Fruit fly (Drosophila melanogaster) whole organism, embryonic: ENCODE results near the gene CG11052.
A peak's percentile ranks its signal among the peaks of the same experiment; 100 is the strongest.

ENCODE experiments used
- Atf3 ChIP-seq: fragments of 200-800 bp; sonication (Bioruptor generic); optimal IDR thresholded peaks from 3 replicates; lab custom pipeline; 2016; ENCODE audit warnings: missing biosample characterization, missing genetic modification characterization
- BtbVII ChIP-seq: fragments of 200-800 bp; sonication (Bioruptor generic); optimal IDR thresholded peaks from 3 replicates; lab custom pipeline; 2017; ENCODE audit warnings: missing biosample characterization, mild to moderate bottlenecking, missing genetic modification characterization
- CG10654 ChIP-seq: fragments of 200-800 bp; sonication (Bioruptor generic); optimal IDR thresholded peaks from 2 replicates; lab custom pipeline; 2016; ENCODE audit warnings: missing biosample characterization, missing genetic modification characterization
- CG11247 ChIP-seq: fragments of 200-800 bp; sonication (Bioruptor generic); IDR thresholded peaks from 2 replicates; pipeline ENCODE4 v1.3.6; 2022; ENCODE audit warnings: missing biosample characterization, missing genetic modification characterization
- CG14441 ChIP-seq: fragments of 200-800 bp; sonication (Bioruptor generic); IDR thresholded peaks from 2 replicates; pipeline ENCODE4 v1.3.6; 2022; ENCODE audit warnings: missing biosample characterization, missing genetic modification characterization
- CG17802 ChIP-seq: fragments of 200-800 bp; sonication (Bioruptor generic); optimal IDR thresholded peaks from 2 replicates; lab custom pipeline; 2018; ENCODE audit warnings: missing biosample characterization, mild to moderate bottlenecking, missing genetic modification characterization, moderate library complexity
- CG2116 ChIP-seq: fragments of 200-800 bp; sonication (Bioruptor generic); optimal IDR thresholded peaks from 3 replicates; lab custom pipeline; 2018; ENCODE audit warnings: missing biosample characterization, mild to moderate bottlenecking, missing genetic modification characterization
- CG2202 ChIP-seq: fragments of 200-800 bp; sonication (Bioruptor generic); optimal IDR thresholded peaks from 2 replicates; lab custom pipeline; 2018; ENCODE audit warnings: missing biosample characterization, mild to moderate bottlenecking, missing genetic modification characterization
- CG9215 ChIP-seq: fragments of 200-800 bp; sonication (Bioruptor generic); IDR thresholded peaks from 2 replicates; pipeline ENCODE4 v1.3.6; 2022; ENCODE audit warnings: missing biosample characterization, missing genetic modification characterization
- CTCF ChIP-seq: fragments of 200-800 bp; sonication (Bioruptor generic); optimal IDR thresholded peaks from 2 replicates; lab custom pipeline; 2017; ENCODE audit warnings: missing biosample characterization, mild to moderate bottlenecking, missing genetic modification characterization, moderate library complexity
- Dek ChIP-seq: fragments of 200-800 bp; sonication (Bioruptor generic); optimal IDR thresholded peaks from 3 replicates; lab custom pipeline; 2019; ENCODE audit warnings: missing biosample characterization, mild to moderate bottlenecking, missing genetic modification characterization, moderate library complexity
- E2f1 ChIP-seq: fragments of 200-800 bp; sonication (Bioruptor generic); IDR thresholded peaks from 2 replicates; pipeline ENCODE4 v1.3.6; 2022; ENCODE audit warnings: missing biosample characterization, missing genetic modification characterization
- Eip74EF ChIP-seq, 2 experiments: fragments of 200-800 bp in 1 of 2; fragments of >200 bp in 1 of 2; sonication (Bioruptor generic) in 1 of 2; optimal IDR thresholded peaks; 2 replicates each; lab custom pipeline; 2017 to 2019; ENCODE audit warnings: missing biosample characterization in 2 of 2, missing genetic modification characterization in 2 of 2, mild to moderate bottlenecking in 1 of 2, moderate library complexity in 1 of 2
- Fer1 ChIP-seq: fragments of 200-800 bp; sonication (Bioruptor generic); optimal IDR thresholded peaks from 2 replicates; lab custom pipeline; 2017; ENCODE audit warnings: missing biosample characterization, mild to moderate bottlenecking, missing genetic modification characterization
- Fer2 ChIP-seq: fragments of 200-800 bp; sonication (Bioruptor generic); optimal IDR thresholded peaks from 2 replicates; lab custom pipeline; 2018; ENCODE audit warnings: missing biosample characterization, mild to moderate bottlenecking, missing genetic modification characterization, moderate library complexity
- H15 ChIP-seq: fragments of 200-800 bp; sonication (Bioruptor generic); IDR thresholded peaks from 3 replicates; pipeline ENCODE4 v1.3.6; 2022; ENCODE audit warnings: missing biosample characterization, missing genetic modification characterization
- H2.0 ChIP-seq: fragments of 200-800 bp; sonication (Bioruptor generic); IDR thresholded peaks from 2 replicates; pipeline ENCODE4 v1.3.6; 2022; ENCODE audit warnings: missing biosample characterization, missing genetic modification characterization
- Hey ChIP-seq: fragments of 200-800 bp; sonication (Bioruptor generic); optimal IDR thresholded peaks from 3 replicates; lab custom pipeline; 2018; ENCODE audit warnings: missing biosample characterization, mild to moderate bottlenecking, missing genetic modification characterization
- Hr3 ChIP-seq: fragments of 200-800 bp; sonication (Bioruptor generic); optimal IDR thresholded peaks from 3 replicates; lab custom pipeline; 2016; ENCODE audit warnings: missing biosample characterization, missing genetic modification characterization
- Myb ChIP-seq: fragments of 200-800 bp; sonication (Bioruptor generic); optimal IDR thresholded peaks from 2 replicates; lab custom pipeline; 2016; ENCODE audit warnings: missing biosample characterization, missing genetic modification characterization
- Nf-YA ChIP-seq: fragments of 200-800 bp; sonication (Bioruptor generic); IDR thresholded peaks from 2 replicates; pipeline ENCODE4 v1.3.6; 2022; ENCODE audit warnings: missing biosample characterization, missing genetic modification characterization
- Nf-YB ChIP-seq: fragments of 200-800 bp; sonication (Bioruptor generic); optimal IDR thresholded peaks from 3 replicates; lab custom pipeline; 2019; ENCODE audit warnings: missing biosample characterization, mild to moderate bottlenecking, missing genetic modification characterization, moderate library complexity
- Ptx1 ChIP-seq: fragments of 200-800 bp; sonication (Bioruptor generic); IDR thresholded peaks from 2 replicates; pipeline ENCODE4 v1.3.6; 2022; ENCODE audit warnings: missing biosample characterization, missing genetic modification characterization
- Xbp1 ChIP-seq: fragments of 200-800 bp; sonication (Bioruptor generic); optimal IDR thresholded peaks from 3 replicates; lab custom pipeline; 2016; ENCODE audit warnings: missing biosample characterization, mild to moderate bottlenecking, missing genetic modification characterization
- bsh ChIP-seq, 2 experiments: fragments of 200-800 bp; sonication (Bioruptor generic); optimal IDR thresholded peaks; 2 replicates each; lab custom pipeline; 2017 to 2018; ENCODE audit warnings: mild to moderate bottlenecking in 2 of 2, missing biosample characterization in 2 of 2, missing genetic modification characterization in 2 of 2, moderate library complexity in 1 of 2
- caup ChIP-seq: fragments of 200-800 bp; sonication (Bioruptor generic); optimal IDR thresholded peaks from 3 replicates; lab custom pipeline; 2017; ENCODE audit warnings: missing biosample characterization, mild to moderate bottlenecking, missing genetic modification characterization, moderate library complexity; ENCODE audit not compliant: severe bottlenecking
- chinmo ChIP-seq: fragments of 200-800 bp; sonication (Bioruptor generic); IDR thresholded peaks from 4 replicates; pipeline ENCODE4 v1.3.6; 2022; ENCODE audit warnings: missing biosample characterization, missing genetic modification characterization; ENCODE audit not compliant: partially characterized antibody
- corto ChIP-seq: fragments of 200-800 bp; sonication (Bioruptor generic); optimal IDR thresholded peaks from 2 replicates; lab custom pipeline; 2016; ENCODE audit warnings: missing biosample characterization, mild to moderate bottlenecking, missing genetic modification characterization, moderate library complexity
- croc ChIP-seq: fragments of 200-800 bp; sonication (Bioruptor generic); conservative IDR thresholded peaks from 3 replicates; pipeline ENCODE4 v1.3.6; 2022; ENCODE audit warnings: missing biosample characterization, missing genetic modification characterization
- cwo ChIP-seq: fragments of 200-800 bp; sonication (Bioruptor generic); optimal IDR thresholded peaks from 3 replicates; lab custom pipeline; 2017; ENCODE audit warnings: missing biosample characterization, missing genetic modification characterization, mild to moderate bottlenecking, moderate library complexity, missing genetic modification reagents
- dan ChIP-seq: fragments of 200-800 bp; sonication (Bioruptor generic); IDR thresholded peaks from 2 replicates; pipeline ENCODE4 v1.3.6; 2022; ENCODE audit warnings: missing biosample characterization, missing genetic modification characterization
- dpn ChIP-seq, 2 experiments: fragments of 200-800 bp; sonication (Bioruptor generic); optimal IDR thresholded peaks; 3 replicates each; lab custom pipeline; 2016; ENCODE audit warnings: missing biosample characterization in 2 of 2, missing genetic modification characterization in 2 of 2
- ems ChIP-seq: fragments of 200-800 bp; sonication (Bioruptor generic); optimal IDR thresholded peaks from 3 replicates; lab custom pipeline; 2016; ENCODE audit warnings: missing biosample characterization, missing genetic modification characterization
- fd102C ChIP-seq: fragments of 200-800 bp; sonication (Bioruptor generic); optimal IDR thresholded peaks from 2 replicates; lab custom pipeline; 2018; ENCODE audit warnings: missing biosample characterization, mild to moderate bottlenecking, missing genetic modification characterization, moderate library complexity
- jumu ChIP-seq: fragments of 200-800 bp; sonication (Bioruptor generic); optimal IDR thresholded peaks from 3 replicates; lab custom pipeline; 2016; ENCODE audit warnings: missing biosample characterization, missing genetic modification characterization
- ken ChIP-seq: fragments of 200-800 bp; sonication (Bioruptor generic); IDR thresholded peaks from 3 replicates; pipeline ENCODE4 v1.3.6; 2022; ENCODE audit warnings: missing biosample characterization, missing genetic modification characterization
- lov ChIP-seq, 2 experiments: fragments of 200-800 bp in 1 of 2; fragments of >200 bp in 1 of 2; sonication (Bioruptor generic) in 1 of 2; IDR thresholded peaks in 1 of 2; optimal IDR thresholded peaks in 1 of 2; 2 replicates in 1 of 2; 3 replicates in 1 of 2; pipeline versions ENCODE4 v1.3.6 to Lab custom; 2017 to 2022; ENCODE audit warnings: missing biosample characterization in 1 of 2, missing genetic modification characterization in 1 of 2
- mirr ChIP-seq: fragments of 200-800 bp; sonication (Bioruptor generic); optimal IDR thresholded peaks from 3 replicates; lab custom pipeline; 2018; ENCODE audit warnings: missing biosample characterization, mild to moderate bottlenecking, missing genetic modification characterization
- prd ChIP-seq, 3 experiments: fragments of >200 bp in 2 of 3; fragments of 200-800 bp in 1 of 3; sonication (Bioruptor generic) in 1 of 3; optimal IDR thresholded peaks in 2 of 3; IDR thresholded peaks in 1 of 3; 2 replicates in 2 of 3; 3 replicates in 1 of 3; pipeline versions ENCODE4 v1.3.6 to Lab custom; 2017 to 2022; ENCODE audit warnings: missing biosample characterization in 1 of 3, missing genetic modification characterization in 1 of 3
- pzg ChIP-seq: fragments of 200-800 bp; sonication (Bioruptor generic); optimal IDR thresholded peaks from 3 replicates; lab custom pipeline; 2018; ENCODE audit warnings: missing biosample characterization, mild to moderate bottlenecking, missing genetic modification characterization, moderate library complexity
- ro ChIP-seq: fragments of 200-800 bp; sonication (Bioruptor generic); IDR thresholded peaks from 2 replicates; pipeline ENCODE4 v1.3.6; 2022; ENCODE audit warnings: missing biosample characterization, missing genetic modification characterization
- scrt ChIP-seq: fragments of 200-800 bp; sonication (Bioruptor generic); optimal IDR thresholded peaks from 2 replicates; lab custom pipeline; 2018; ENCODE audit warnings: missing biosample characterization, mild to moderate bottlenecking, missing genetic modification characterization, moderate library complexity
- so ChIP-seq: fragments of 200-800 bp; sonication (Bioruptor generic); IDR thresholded peaks from 3 replicates; pipeline ENCODE4 v1.3.6; 2022; ENCODE audit warnings: missing biosample characterization, missing genetic modification characterization
- sr ChIP-seq: fragments of 200-800 bp; sonication (Bioruptor generic); IDR thresholded peaks from 3 replicates; pipeline ENCODE4 v1.3.6; 2022; ENCODE audit warnings: missing biosample characterization, missing genetic modification characterization
- ssp ChIP-seq: fragments of 200-800 bp; sonication (Bioruptor generic); IDR thresholded peaks from 2 replicates; pipeline ENCODE4 v1.3.6; 2022; ENCODE audit warnings: missing biosample characterization, missing genetic modification characterization
- tio ChIP-seq: fragments of 200-800 bp; sonication (Bioruptor generic); optimal IDR thresholded peaks from 2 replicates; lab custom pipeline; 2017; ENCODE audit warnings: missing biosample characterization, missing genetic modification characterization, inconsistent platforms
- tna ChIP-seq: fragments of 200-800 bp; sonication (Bioruptor generic); IDR thresholded peaks from 2 replicates; pipeline ENCODE4 v1.3.6; 2022; ENCODE audit warnings: missing biosample characterization, missing genetic modification characterization; ENCODE audit not compliant: partially characterized antibody
- tup ChIP-seq: fragments of 200-800 bp; sonication (Bioruptor generic); optimal IDR thresholded peaks from 2 replicates; lab custom pipeline; 2016; ENCODE audit warnings: missing biosample characterization, mild to moderate bottlenecking, missing genetic modification characterization, moderate library complexity

The CG11052 gene

dm6 chr3R:8001074-8001669 lies 7.9 kb downstream of the CG11052 start, which contains the start of the genes Kmn2 and CG2698 (continued):
- peak; percentile 59 for TF ChIP-seq Myb (GFP tag; lab: Kevin White, UChicago)
- TF ChIP-seq Dek (tag; lab: Kevin White, UChicago), result peak; percentile 95
- peak; percentile 97 for TF ChIP-seq Xbp1
- peak; percentile 78 for TF ChIP-seq mirr (GFP tag; lab: Kevin White, UChicago)
- TF ChIP-seq tna (GFP tag; lab: Robert Waterston, UW), result no peak; the same call in 1 of the 2 replicates
- peak; percentile 97 for TF ChIP-seq H15 (GFP tag; lab: Robert Waterston, UW)
- peak; percentile 93 for TF ChIP-seq dan (GFP tag; lab: Robert Waterston, UW)
- peak; percentile 96 for TF ChIP-seq ro (GFP tag; lab: Robert Waterston, UW)
- TF ChIP-seq tio (GFP tag; lab: Kevin White, UChicago), result peak; percentile 95
- peak; percentile 94 for TF ChIP-seq ssp (GFP tag; lab: Robert Waterston, UW)
- TF ChIP-seq bsh (GFP tag; optimal IDR thresholded peaks at IDR 0.05; lab: Kevin White, UChicago), result peak; percentile 80 to 96
- TF ChIP-seq tup, result peak; percentile 87
- peak; percentile 98 for TF ChIP-seq E2f1
- TF ChIP-seq scrt, result peak; percentile 88
- TF ChIP-seq CTCF (GFP tag; lab: Kevin White, UChicago), result peak; percentile 29
- no peak for TF ChIP-seq prd (optimal IDR thresholded peaks at IDR 0.05; lab: Kevin White, UChicago)
- peak; percentile 99 for TF ChIP-seq prd (GFP tag; IDR thresholded peaks at IDR 0.05; lab: Robert Waterston, UW)
- TF ChIP-seq sr (GFP tag; lab: Robert Waterston, UW), result peak; percentile 75; the same call in 2 of the 3 replicates
- peak; percentile 97 for TF ChIP-seq croc (GFP tag; lab: Robert Waterston, UW)
- TF ChIP-seq caup (GFP tag; lab: Kevin White, UChicago), result peak; percentile 96
- TF ChIP-seq Eip74EF (GFP tag; optimal IDR thresholded peaks at IDR 0.05; lab: Kevin White, UChicago), result peak in 1 of 2 experiments; percentile 90
- TF ChIP-seq CG9215 (GFP tag; lab: Robert Waterston, UW), result peak; percentile 97
- peak; percentile 72 for TF ChIP-seq fd102C (GFP tag; lab: Kevin White, UChicago)
- TF ChIP-seq CG2116 (GFP tag; lab: Kevin White, UChicago), result peak; percentile 77
- peak; percentile 84 for TF ChIP-seq ems (GFP tag; lab: Kevin White, UChicago)
- TF ChIP-seq BtbVII, result peak; percentile 92
- TF ChIP-seq Ptx1 (GFP tag; lab: Robert Waterston, UW), result peak; percentile 99
- peak; percentile 88 for TF ChIP-seq cwo
- TF ChIP-seq Atf3, result peak; percentile 76
- peak; percentile 83 to 98 for TF ChIP-seq dpn (GFP tag; optimal IDR thresholded peaks at IDR 0.05; lab: Kevin White, UChicago)
- TF ChIP-seq Fer2 (tag; lab: Kevin White, UChicago), result peak; percentile 93
- TF ChIP-seq CG14441, result peak; percentile 98
- peak; percentile 98 for TF ChIP-seq H2.0
- TF ChIP-seq CG10654 (GFP tag; lab: Kevin White, UChicago), result peak; percentile 96
- no peak for TF ChIP-seq lov (optimal IDR thresholded peaks at IDR 0.05; lab: Kevin White, UChicago)
- peak; percentile 95 for TF ChIP-seq lov (GFP tag; IDR thresholded peaks at IDR 0.05; lab: Robert Waterston, UW)
- TF ChIP-seq CG2202 (tag; lab: Kevin White, UChicago), result peak; percentile 88
- peak; percentile 95 for TF ChIP-seq so (GFP tag; lab: Robert Waterston, UW)
- TF ChIP-seq CG11247 (GFP tag; lab: Robert Waterston, UW), result peak; percentile 98
- peak; percentile 98 for TF ChIP-seq Hr3
- TF ChIP-seq CG17802 (tag; lab: Kevin White, UChicago), result peak; percentile 73
- TF ChIP-seq Fer1, result peak; percentile 96
- TF ChIP-seq jumu, result peak; percentile 79
- TF ChIP-seq chinmo (GFP tag; lab: Robert Waterston, UW), result no peak
- peak; percentile 97 for TF ChIP-seq ken (GFP tag; lab: Robert Waterston, UW)
- TF ChIP-seq Nf-YB, result peak; percentile 82
- TF ChIP-seq Hey (tag; lab: Kevin White, UChicago), result peak; percentile 61
- peak; percentile 62 for TF ChIP-seq pzg
- peak; percentile 95 for TF ChIP-seq Nf-YA (GFP tag; lab: Robert Waterston, UW)
- peak; percentile 84 for TF ChIP-seq corto (GFP tag; lab: Kevin White, UChicago)
